Worm (Caenorhabditis elegans): ENCODE data around the gene C36C5.14.

Gene C36C5.14

ce11 chrV:3165438-3165837 is at the start of gene C36C5.14:
C36C5.14 (minus strand) TSS chrV:3165538.
- TF ChIP-seq odd-2 (tag; optimal IDR thresholded peaks at IDR 0.05), result no peak
- no peak for TF ChIP-seq unc-42 (tag; optimal IDR thresholded peaks at IDR 0.05)
- TF ChIP-seq pag-3 (tag; optimal IDR thresholded peaks at IDR 0.05; ENCODE audit: borderline replicate concordance), result no peak
- TF ChIP-seq tbx-7 (tag; optimal IDR thresholded peaks at IDR 0.05), result no peak
- TF ChIP-seq mec-3 (tag; optimal IDR thresholded peaks at IDR 0.05; ENCODE audit: borderline replicate concordance), result no peak
- no peak for TF ChIP-seq madf-2 (tag; optimal IDR thresholded peaks at IDR 0.05)
- no peak for TF ChIP-seq nfya-1 (tag; optimal IDR thresholded peaks at IDR 0.05)

- TF ChIP-seq hlh-6 (tag; optimal IDR thresholded peaks at IDR 0.05), result no peak
Measured at ce11 chrV:3210147-3210546, 44.8 kb upstream of the C36C5.14 start, which contains the start of gene apx-1. apx-1 (plus strand) TSS chrV:3210196.

- TF ChIP-seq gmeb-2 (tag; optimal IDR thresholded peaks at IDR 0.05), result no peak
- TF ChIP-seq elt-4 (tag; optimal IDR thresholded peaks at IDR 0.05), result no peak
- no peak for TF ChIP-seq odd-2 (tag; optimal IDR thresholded peaks at IDR 0.05)
- TF ChIP-seq pat-9 (tag; optimal IDR thresholded peaks at IDR 0.05), result no peak
- TF ChIP-seq dve-1 (tag; optimal IDR thresholded peaks at IDR 0.05), result no peak
- TF ChIP-seq fkh-6 (tag; optimal IDR thresholded peaks at IDR 0.05), result no peak
- no peak for TF ChIP-seq ceh-30 (tag; optimal IDR thresholded peaks at IDR 0.05)
- no peak for TF ChIP-seq unc-42 (tag; optimal IDR thresholded peaks at IDR 0.05)
- no peak for TF ChIP-seq nhr-11 (tag; optimal IDR thresholded peaks at IDR 0.05)
- no peak for TF ChIP-seq hlh-6 (tag; optimal IDR thresholded peaks at IDR 0.05)
- no peak for TF ChIP-seq hlh-8 (tag; optimal IDR thresholded peaks at IDR 0.05)
- TF ChIP-seq F13H6.1 (tag; optimal IDR thresholded peaks at IDR 0.05), result no peak
- TF ChIP-seq T23F11.4 (GFP tag; optimal IDR thresholded peaks at IDR 0.05), result no peak
- TF ChIP-seq ceh-24 (tag; optimal IDR thresholded peaks at IDR 0.05), result no peak
- no peak for TF ChIP-seq ceh-2 (tag; optimal IDR thresholded peaks at IDR 0.05)
- TF ChIP-seq C08G9.2 (tag; optimal IDR thresholded peaks at IDR 0.05), result no peak
Measured at ce11 chrV:3208940-3209339, 43.6 kb upstream of the C36C5.14 start.

- TF ChIP-seq odd-2 (tag; optimal IDR thresholded peaks at IDR 0.05) (no peak), pag-3 (tag; optimal IDR thresholded peaks at IDR 0.05; ENCODE audit: borderline replicate concordance) (no peak), dve-1 (tag; optimal IDR thresholded peaks at IDR 0.05) (no peak), ttx-3 (tag; optimal IDR thresholded peaks at IDR 0.05) (no peak), pqm-1 (tag; optimal IDR thresholded peaks at IDR 0.05) (no peak)
Measured at ce11 chrV:3204433-3204832, 39.1 kb upstream of the C36C5.14 start.

- TF ChIP-seq ceh-2 (tag; optimal IDR thresholded peaks at IDR 0.05) (no peak), fkh-6 (tag; optimal IDR thresholded peaks at IDR 0.05) (no peak), ttx-3 (tag; optimal IDR thresholded peaks at IDR 0.05) (no peak), ahr-1 (tag; optimal IDR thresholded peaks at IDR 0.05) (no peak), ets-4 (tag; optimal IDR thresholded peaks at IDR 0.05) (no peak), ceh-6 (GFP tag; optimal IDR thresholded peaks at IDR 0.05) (no peak), hlh-6 (tag; optimal IDR thresholded peaks at IDR 0.05) (no peak), lin-11 (tag; optimal IDR thresholded peaks at IDR 0.05) (no peak), pha-2 (tag; optimal IDR thresholded peaks at IDR 0.05) (no peak)
Measured at ce11 chrV:3200323-3200722, 35.0 kb upstream of the C36C5.14 start, which contains the start of gene K08D9.4. K08D9.4 (minus strand) TSS chrV:3200423.

ce11 chrV:3196832-3197329 is 31.5 kb upstream of the C36C5.14 start, which contains the start of the genes Y73C8B.1 and Y73C8B.5:
Y73C8B.1 (minus strand) TSS chrV:3196882.
Y73C8B.5 (plus strand) TSS chrV:3197268.
- TF ChIP-seq ceh-24 (tag; optimal IDR thresholded peaks at IDR 0.05) (no peak), hlh-6 (tag; optimal IDR thresholded peaks at IDR 0.05) (no peak), dve-1 (tag; optimal IDR thresholded peaks at IDR 0.05) (no peak), ceh-6 (GFP tag; optimal IDR thresholded peaks at IDR 0.05) (no peak), T23F11.4 (GFP tag; optimal IDR thresholded peaks at IDR 0.05) (no peak), dmd-4 (tag; optimal IDR thresholded peaks at IDR 0.05; ENCODE audit: borderline replicate concordance) (no peak), F13H6.1 (tag; optimal IDR thresholded peaks at IDR 0.05) (no peak), ceh-48 (tag; optimal IDR thresholded peaks at IDR 0.05) (no peak), pha-2 (tag; optimal IDR thresholded peaks at IDR 0.05) (no peak), eyg-1 (tag; optimal IDR thresholded peaks at IDR 0.05) (no peak), elt-4 (tag; optimal IDR thresholded peaks at IDR 0.05) (no peak), ceh-30 (tag; optimal IDR thresholded peaks at IDR 0.05) (no peak), pax-1 (tag; optimal IDR thresholded peaks at IDR 0.05) (no peak), sdc-2 (tag; optimal IDR thresholded peaks at IDR 0.05) (no peak), odd-2 (tag; optimal IDR thresholded peaks at IDR 0.05) (no peak), npax-4 (tag; optimal IDR thresholded peaks at IDR 0.05) (no peak), ceh-22 (tag; optimal IDR thresholded peaks at IDR 0.05) (no peak), sox-2 (GFP tag; IDR thresholded peaks at IDR 0.05) (no peak), elt-2 (tag; optimal IDR thresholded peaks at IDR 0.05) (no peak), ceh-14 (tag; optimal IDR thresholded peaks at IDR 0.05) (no peak)
